Worm (Caenorhabditis elegans): ENCODE measurements around the gene clic-1.

The clic-1 gene

ce11 chrV:7773647-7774046, 38.9 kb upstream of the clic-1 start:
- no peak for TF ChIP-seq hlh-15 (tag; optimal IDR thresholded peaks at IDR 0.05)

ce11 chrV:7770961-7771360, 36.2 kb upstream of the clic-1 start, which contains the start of gene frpr-3:
frpr-3 (plus strand) TSS chrV:7771261.
- no peak for TF ChIP-seq pat-9 (tag; optimal IDR thresholded peaks at IDR 0.05)
- TF ChIP-seq pros-1 (tag; optimal IDR thresholded peaks at IDR 0.05), result no peak
- no peak for TF ChIP-seq pqm-1 (tag; optimal IDR thresholded peaks at IDR 0.05)
- no peak for TF ChIP-seq F13H6.1 (tag; optimal IDR thresholded peaks at IDR 0.05)
- no peak for TF ChIP-seq elt-4 (tag; optimal IDR thresholded peaks at IDR 0.05)
- TF ChIP-seq ztf-16 (tag; optimal IDR thresholded peaks at IDR 0.05), result no peak
- no peak for TF ChIP-seq fkh-6 (tag; optimal IDR thresholded peaks at IDR 0.05)
- no peak for TF ChIP-seq lim-6 (tag; optimal IDR thresholded peaks at IDR 0.05)
- no peak for TF ChIP-seq zip-5 (tag; optimal IDR thresholded peaks at IDR 0.05)
- TF ChIP-seq hlh-15 (tag; optimal IDR thresholded peaks at IDR 0.05), result no peak
- no peak for TF ChIP-seq pha-4 (tag; optimal IDR thresholded peaks at IDR 0.05)
- TF ChIP-seq unc-86 (tag; optimal IDR thresholded peaks at IDR 0.05), result no peak
- TF ChIP-seq T23F11.4 (GFP tag; optimal IDR thresholded peaks at IDR 0.05), result no peak
- TF ChIP-seq ceh-14 (tag; optimal IDR thresholded peaks at IDR 0.05), result no peak
- no peak for TF ChIP-seq unc-42 (tag; optimal IDR thresholded peaks at IDR 0.05)
- TF ChIP-seq ceh-34 (tag; optimal IDR thresholded peaks at IDR 0.05), result no peak
- TF ChIP-seq sox-4 (tag; optimal IDR thresholded peaks at IDR 0.05), result no peak
- TF ChIP-seq pha-2 (tag; optimal IDR thresholded peaks at IDR 0.05), result no peak
- TF ChIP-seq ets-4 (tag; optimal IDR thresholded peaks at IDR 0.05), result no peak
- TF ChIP-seq sdc-2 (tag; optimal IDR thresholded peaks at IDR 0.05), result no peak

ce11 chrV:7761906-7762305, 27.2 kb upstream of the clic-1 start:
- TF ChIP-seq ceh-22 (tag; optimal IDR thresholded peaks at IDR 0.05), result no peak
- TF ChIP-seq lin-11 (tag; optimal IDR thresholded peaks at IDR 0.05), result no peak
- TF ChIP-seq zip-5 (tag; optimal IDR thresholded peaks at IDR 0.05), result no peak
- no peak for TF ChIP-seq fkh-6 (tag; optimal IDR thresholded peaks at IDR 0.05)
- peak; percentile 78 for TF ChIP-seq nfya-1 (tag; optimal IDR thresholded peaks at IDR 0.05)
- no peak for TF ChIP-seq pqm-1 (tag; optimal IDR thresholded peaks at IDR 0.05)
- TF ChIP-seq dve-1 (tag; optimal IDR thresholded peaks at IDR 0.05), result no peak
- TF ChIP-seq ceh-6 (GFP tag; optimal IDR thresholded peaks at IDR 0.05), result no peak

ce11 chrV:7760174-7760573, 25.5 kb upstream of the clic-1 start, which contains the start of gene hint-3:
hint-3 (plus strand) TSS chrV:7760474.
- TF ChIP-seq pros-1 (tag; optimal IDR thresholded peaks at IDR 0.05) (no peak), ceh-22 (tag; optimal IDR thresholded peaks at IDR 0.05) (no peak), lim-6 (tag; optimal IDR thresholded peaks at IDR 0.05) (no peak), sdc-2 (tag; optimal IDR thresholded peaks at IDR 0.05) (no peak), rnt-1 (tag; optimal IDR thresholded peaks at IDR 0.05) (no peak), pha-2 (tag; optimal IDR thresholded peaks at IDR 0.05) (no peak), C08G9.2 (tag; optimal IDR thresholded peaks at IDR 0.05) (no peak), ceh-6 (GFP tag; optimal IDR thresholded peaks at IDR 0.05) (no peak), lin-11 (tag; optimal IDR thresholded peaks at IDR 0.05) (no peak), ceh-30 (tag; optimal IDR thresholded peaks at IDR 0.05) (no peak)

ce11 chrV:7759270-7759669, 24.6 kb upstream of the clic-1 start:
- TF ChIP-seq lim-6 (tag; optimal IDR thresholded peaks at IDR 0.05), result no peak
- no peak for TF ChIP-seq sdc-2 (tag; optimal IDR thresholded peaks at IDR 0.05)
- no peak for TF ChIP-seq tbx-2 (tag; optimal IDR thresholded peaks at IDR 0.05)
- TF ChIP-seq dve-1 (tag; optimal IDR thresholded peaks at IDR 0.05), result no peak
- peak; percentile 73 for TF ChIP-seq unc-42 (tag; optimal IDR thresholded peaks at IDR 0.05)
- no peak for TF ChIP-seq ceh-34 (tag; optimal IDR thresholded peaks at IDR 0.05)
- no peak for TF ChIP-seq unc-3 (GFP tag; conservative IDR thresholded peaks at IDR 0.05)
- TF ChIP-seq unc-3 (tag; optimal IDR thresholded peaks at IDR 0.05), result no peak
- TF ChIP-seq eyg-1 (tag; optimal IDR thresholded peaks at IDR 0.05), result no peak
- TF ChIP-seq ceh-19 (GFP tag; optimal IDR thresholded peaks at IDR 0.05), result no peak
- TF ChIP-seq hlh-30 (tag; optimal IDR thresholded peaks at IDR 0.05; ENCODE audit: insufficient read depth), result peak; percentile 0
- TF ChIP-seq unc-55 (GFP tag; optimal IDR thresholded peaks at IDR 0.05), result peak; percentile 65
- no peak for TF ChIP-seq C08G9.2 (tag; optimal IDR thresholded peaks at IDR 0.05)
- TF ChIP-seq pqm-1 (tag; optimal IDR thresholded peaks at IDR 0.05), result no peak
- peak; percentile 45 for TF ChIP-seq ceh-18 (tag; optimal IDR thresholded peaks at IDR 0.05)
- no peak for TF ChIP-seq tbx-7 (tag; optimal IDR thresholded peaks at IDR 0.05)
- TF ChIP-seq elt-4 (tag; optimal IDR thresholded peaks at IDR 0.05), result no peak
- no peak for TF ChIP-seq K02D7.2 (tag; optimal IDR thresholded peaks at IDR 0.05)
- no peak for TF ChIP-seq ceh-22 (tag; optimal IDR thresholded peaks at IDR 0.05)
- TF ChIP-seq ceh-14 (tag; optimal IDR thresholded peaks at IDR 0.05), result no peak
- TF ChIP-seq hlh-6 (tag; optimal IDR thresholded peaks at IDR 0.05), result no peak
- no peak for TF ChIP-seq lin-11 (tag; optimal IDR thresholded peaks at IDR 0.05)
- TF ChIP-seq C38D4.7 (GFP tag; optimal IDR thresholded peaks at IDR 0.05), result no peak
- TF ChIP-seq F13H6.1 (tag; optimal IDR thresholded peaks at IDR 0.05), result no peak
- TF ChIP-seq ceh-48 (tag; optimal IDR thresholded peaks at IDR 0.05), result no peak
- no peak for TF ChIP-seq pat-9 (tag; optimal IDR thresholded peaks at IDR 0.05)
- TF ChIP-seq T23F11.4 (GFP tag; optimal IDR thresholded peaks at IDR 0.05), result no peak

All from whole organism, late embryonic.